Worm (Caenorhabditis elegans): Measurements from ENCODE around the gene eel-1.

eel-1 gene

ce11 chrIV:2994883-2995282, 55.0 kb downstream of the eel-1 start:
- TF ChIP-seq mcd-1 (GFP tag; IDR thresholded peaks at IDR 0.05) (peak; percentile 20; the same call in 1 of the 2 replicates), F49E8.2 (tag; optimal IDR thresholded peaks at IDR 0.05; ENCODE audit: insufficient read depth) (no peak), F37B4.10 (GFP tag; IDR thresholded peaks at IDR 0.05) (no peak), K12H6.12 (tag; optimal IDR thresholded peaks at IDR 0.05) (peak; percentile 1), ceh-27 (GFP tag; optimal IDR thresholded peaks at IDR 0.05) (no peak), nhr-27 (tag; optimal IDR thresholded peaks at IDR 0.05) (no peak), ztf-3 (GFP tag; optimal IDR thresholded peaks at IDR 0.05) (no peak), ceh-100 (GFP tag; IDR thresholded peaks at IDR 0.05) (no peak), hmg-20 (GFP tag; IDR thresholded peaks at IDR 0.05) (no peak), efl-1 (GFP tag; optimal IDR thresholded peaks at IDR 0.05) (no peak), mel-28 (tag; optimal IDR thresholded peaks at IDR 0.05; ENCODE audit: borderline replicate concordance) (no peak), ccch-3 (GFP tag; optimal IDR thresholded peaks at IDR 0.05) (no peak), D2030.7 (GFP tag; IDR thresholded peaks at IDR 0.05) (no peak), zfh-2 (GFP tag; conservative IDR thresholded peaks at IDR 0.05) (0 out of 2 replicates have a peak, but pooled peaks have one; percentile 43)

- TF ChIP-seq F55B11.4 (tag; optimal IDR thresholded peaks at IDR 0.05; ENCODE audit: borderline replicate concordance, insufficient read depth) (no peak), dox-1 (GFP tag; IDR thresholded peaks at IDR 0.05) (no peak; the same call in 1 of the 2 replicates), F37B4.10 (GFP tag; IDR thresholded peaks at IDR 0.05) (no peak), sptf-2 (GFP tag; optimal IDR thresholded peaks at IDR 0.05) (no peak), B0336.3 (GFP tag; IDR thresholded peaks at IDR 0.05) (peak; percentile 49), F57A8.1 (GFP tag; optimal IDR thresholded peaks at IDR 0.05) (no peak), aptf-2 (GFP tag; conservative IDR thresholded peaks at IDR 0.05) (no peak), Y53G8AR.9 (GFP tag; conservative IDR thresholded peaks at IDR 0.05) (no peak), rcor-1 (GFP tag; IDR thresholded peaks at IDR 0.05) (0 out of 2 replicates have a peak, but pooled peaks have one; percentile 4), ZK185.1 (tag; optimal IDR thresholded peaks at IDR 0.05; ENCODE audit: poor library complexity, severe bottlenecking) (no peak), gei-17 (GFP tag; optimal IDR thresholded peaks at IDR 0.05) (no peak), nfya-2 (GFP tag; IDR thresholded peaks at IDR 0.05) (no peak), hlh-12 (tag; optimal IDR thresholded peaks at IDR 0.05) (no peak), athp-1 (tag; optimal IDR thresholded peaks at IDR 0.05) (no peak), zfh-2 (GFP tag; conservative IDR thresholded peaks at IDR 0.05) (peak; percentile 97), ceh-40 (GFP tag; IDR thresholded peaks at IDR 0.05) (no peak), F33H1.4 (GFP tag; IDR thresholded peaks at IDR 0.05) (no peak), F49E8.2 (tag; optimal IDR thresholded peaks at IDR 0.05; ENCODE audit: insufficient read depth) (no peak), ztf-22 (GFP tag; optimal IDR thresholded peaks at IDR 0.05) (no peak), zim-3 (tag; optimal IDR thresholded peaks at IDR 0.05) (peak; percentile 37), rpc-1 (optimal IDR thresholded peaks at IDR 0.05) (no peak), rpc-1 (tag; optimal IDR thresholded peaks at IDR 0.05) (no peak), dpl-1 (GFP tag; optimal IDR thresholded peaks at IDR 0.05) (no peak), hlh-26 (GFP tag; conservative IDR thresholded peaks at IDR 0.05) (no peak), hsf-1 (GFP tag; IDR thresholded peaks at IDR 0.05) (no peak), cebp-2 (GFP tag; IDR thresholded peaks at IDR 0.05) (no peak), ets-4 (GFP tag; optimal IDR thresholded peaks at IDR 0.05) (no peak), mxl-1 (tag; optimal IDR thresholded peaks at IDR 0.05) (no peak), B0019.2 (GFP tag; conservative IDR thresholded peaks at IDR 0.05) (no peak), nhr-120 (GFP tag; IDR thresholded peaks at IDR 0.05) (no peak), ztf-6 (GFP tag; IDR thresholded peaks at IDR 0.05) (no peak), Y79H2A.3 (GFP tag; conservative IDR thresholded peaks at IDR 0.05) (no peak), cebp-1 (GFP tag; IDR thresholded peaks at IDR 0.05) (no peak), cebp-1 (tag; optimal IDR thresholded peaks at IDR 0.05) (peak; percentile 70), lin-26 (GFP tag; IDR thresholded peaks at IDR 0.05) (no peak), attf-5 (GFP tag; optimal IDR thresholded peaks at IDR 0.05) (peak; percentile 40), Y53F4B.3 (GFP tag; IDR thresholded peaks at IDR 0.05) (no peak)
Observed at ce11 chrIV:2993278-2993899, 56.5 kb downstream of the eel-1 start.

Measured in whole organism, young adult.